Worm (Caenorhabditis elegans): ENCODE results near the gene R06F6.12.

- TF ChIP-seq ama-1 (optimal IDR thresholded peaks at IDR 0.05), result no peak
- no peak for TF ChIP-seq B0310.2 (tag; optimal IDR thresholded peaks at IDR 0.05)
- TF ChIP-seq flt-1 (GFP tag; IDR thresholded peaks at IDR 0.05), result no peak
Measured at ce11 chrII:10798429-10798893, 25.4 kb downstream of the R06F6.12 start, which contains the start of gene npp-19.

Measured in whole organism, early embryonic.